Fruit fly (Drosophila melanogaster) whole organism, embryonic: ENCODE data around the gene CG43897.
A peak's percentile ranks its signal among the peaks of the same experiment; 100 is the strongest.

Experiments used
- BEAF-32 ChIP-seq: fragments of 200-800 bp; sonication (Bioruptor generic); optimal IDR thresholded peaks from 3 replicates; lab custom pipeline; 2017; ENCODE audit warnings: missing biosample characterization, missing genetic modification characterization, mild to moderate bottlenecking, moderate library complexity, missing genetic modification reagents
- CG10209 ChIP-seq: fragments of 200-800 bp; sonication (Bioruptor generic); optimal IDR thresholded peaks from 3 replicates; lab custom pipeline; 2017; ENCODE audit warnings: missing biosample characterization, mild to moderate bottlenecking, missing genetic modification characterization, missing genetic modification reagents
- CG10543 ChIP-seq: fragments of 200-800 bp; sonication (Bioruptor generic); optimal IDR thresholded peaks from 3 replicates; lab custom pipeline; 2017; ENCODE audit warnings: missing biosample characterization, mild to moderate bottlenecking, missing genetic modification characterization, moderate library complexity
- CG10959 ChIP-seq: fragments of 200-800 bp; sonication (Bioruptor generic); IDR thresholded peaks from 2 replicates; pipeline ENCODE4 v1.3.6; 2022; ENCODE audit warnings: missing biosample characterization, missing genetic modification characterization
- CG11085 ChIP-seq: fragments of 200-800 bp; sonication (Bioruptor generic); IDR thresholded peaks from 2 replicates; pipeline ENCODE4 v1.3.6; 2022; ENCODE audit warnings: missing biosample characterization, missing genetic modification characterization
- CG11560 ChIP-seq: fragments of 200-800 bp; sonication (Bioruptor generic); IDR thresholded peaks from 3 replicates; pipeline ENCODE4 v1.3.6; 2022; ENCODE audit warnings: missing biosample characterization, missing genetic modification characterization
- CG12071 ChIP-seq: fragments of 200-800 bp; sonication (Bioruptor generic); optimal IDR thresholded peaks from 3 replicates; lab custom pipeline; 2018; ENCODE audit warnings: missing biosample characterization, mild to moderate bottlenecking, missing genetic modification characterization
- CG12744 ChIP-seq: fragments of 200-800 bp; sonication (Bioruptor generic); optimal IDR thresholded peaks from 2 replicates; lab custom pipeline; 2016; ENCODE audit warnings: missing biosample characterization, missing genetic modification characterization
- CG14441 ChIP-seq: fragments of 200-800 bp; sonication (Bioruptor generic); IDR thresholded peaks from 2 replicates; pipeline ENCODE4 v1.3.6; 2022; ENCODE audit warnings: missing biosample characterization, missing genetic modification characterization
- CG14965 ChIP-seq: fragments of 200-800 bp; sonication (Bioruptor generic); optimal IDR thresholded peaks from 2 replicates; lab custom pipeline; 2016; ENCODE audit warnings: missing biosample characterization, missing genetic modification characterization, borderline replicate concordance
- CG16779 ChIP-seq: fragments of 200-800 bp; sonication (Bioruptor generic); IDR thresholded peaks from 2 replicates; pipeline ENCODE4 v1.3.6; 2022; ENCODE audit warnings: missing biosample characterization, missing genetic modification characterization
- CG17568 ChIP-seq: fragments of 200-800 bp; sonication (Bioruptor generic); optimal IDR thresholded peaks from 2 replicates; lab custom pipeline; 2018; ENCODE audit warnings: missing biosample characterization, mild to moderate bottlenecking, missing genetic modification characterization, moderate library complexity
- CG17912 ChIP-seq: fragments of 200-800 bp; sonication (Bioruptor generic); optimal IDR thresholded peaks from 2 replicates; lab custom pipeline; 2018; ENCODE audit warnings: missing biosample characterization, mild to moderate bottlenecking, missing genetic modification characterization
- CG2116 ChIP-seq: fragments of 200-800 bp; sonication (Bioruptor generic); optimal IDR thresholded peaks from 3 replicates; lab custom pipeline; 2018; ENCODE audit warnings: missing biosample characterization, mild to moderate bottlenecking, missing genetic modification characterization
- CG2120 ChIP-seq: fragments of 200-800 bp; sonication (Bioruptor generic); optimal IDR thresholded peaks from 3 replicates; lab custom pipeline; 2016; ENCODE audit warnings: missing biosample characterization, missing genetic modification characterization
- CG2875 ChIP-seq: fragments of 200-800 bp; sonication (Bioruptor generic); optimal IDR thresholded peaks from 2 replicates; lab custom pipeline; 2017; ENCODE audit warnings: missing biosample characterization, mild to moderate bottlenecking, missing genetic modification characterization, missing genetic modification reagents
- CG33213 ChIP-seq: fragments of 200-800 bp; sonication (Bioruptor generic); optimal IDR thresholded peaks from 3 replicates; lab custom pipeline; 2016; ENCODE audit warnings: missing biosample characterization, missing genetic modification characterization
- CG4707 ChIP-seq: fragments of 200-800 bp; sonication (Bioruptor generic); optimal IDR thresholded peaks from 2 replicates; lab custom pipeline; 2018; ENCODE audit warnings: missing biosample characterization, mild to moderate bottlenecking, missing genetic modification characterization, moderate library complexity
- CG4820 ChIP-seq: fragments of 200-800 bp; sonication (Bioruptor generic); optimal IDR thresholded peaks from 3 replicates; lab custom pipeline; 2016; ENCODE audit warnings: missing biosample characterization, missing genetic modification characterization
- CG6254 ChIP-seq: fragments of 200-800 bp; sonication (Bioruptor generic); optimal IDR thresholded peaks from 3 replicates; lab custom pipeline; 2017; ENCODE audit warnings: mild to moderate bottlenecking, missing biosample characterization, missing genetic modification reagents, missing genetic modification characterization
- CG9797 ChIP-seq: fragments of 200-800 bp; sonication (Bioruptor generic); optimal IDR thresholded peaks from 3 replicates; lab custom pipeline; 2018; ENCODE audit warnings: missing biosample characterization, mild to moderate bottlenecking, missing genetic modification characterization
- Dad ChIP-seq: fragments of 200-800 bp; sonication (Bioruptor generic); optimal IDR thresholded peaks from 3 replicates; lab custom pipeline; 2016; ENCODE audit warnings: missing biosample characterization, missing genetic modification characterization
- Eip74EF ChIP-seq, 2 experiments: fragments of 200-800 bp in 1 of 2; fragments of >200 bp in 1 of 2; sonication (Bioruptor generic) in 1 of 2; optimal IDR thresholded peaks; 2 replicates each; lab custom pipeline; 2017 to 2019; ENCODE audit warnings: missing biosample characterization in 2 of 2, missing genetic modification characterization in 2 of 2, mild to moderate bottlenecking in 1 of 2, moderate library complexity in 1 of 2
- HHEX ChIP-seq: fragments of 200-800 bp; sonication (Bioruptor generic); optimal IDR thresholded peaks from 3 replicates; lab custom pipeline; 2017; ENCODE audit warnings: missing biosample characterization, mild to moderate bottlenecking, missing genetic modification characterization, missing genetic modification reagents
- HLH4C ChIP-seq: fragments of 200-800 bp; sonication (Bioruptor generic); IDR thresholded peaks from 3 replicates; pipeline ENCODE4 v1.3.6; 2022; ENCODE audit warnings: missing biosample characterization, missing genetic modification characterization; ENCODE audit not compliant: partially characterized antibody
- HLH54F ChIP-seq: fragments of 200-800 bp; sonication (Bioruptor generic); optimal IDR thresholded peaks from 3 replicates; lab custom pipeline; 2016; ENCODE audit warnings: missing biosample characterization, missing genetic modification characterization
- Jarid2 ChIP-seq: fragments of 200-800 bp; sonication (Bioruptor generic); optimal IDR thresholded peaks from 3 replicates; lab custom pipeline; 2017; ENCODE audit warnings: mild to moderate bottlenecking, missing biosample characterization, missing genetic modification reagents, missing genetic modification characterization
- Mad ChIP-seq: fragments of 200-800 bp; sonication (Bioruptor generic); optimal IDR thresholded peaks from 2 replicates; lab custom pipeline; 2016; ENCODE audit warnings: missing biosample characterization, missing genetic modification characterization
- bab2 ChIP-seq: fragments of 200-800 bp; sonication (Bioruptor generic); optimal IDR thresholded peaks from 2 replicates; lab custom pipeline; 2016; ENCODE audit warnings: missing biosample characterization, missing genetic modification characterization
- cg ChIP-seq: fragments of 200-800 bp; sonication (Bioruptor generic); optimal IDR thresholded peaks from 3 replicates; lab custom pipeline; 2019; ENCODE audit warnings: missing biosample characterization, mild to moderate bottlenecking, missing genetic modification characterization, moderate library complexity
- chinmo ChIP-seq: fragments of 200-800 bp; sonication (Bioruptor generic); IDR thresholded peaks from 4 replicates; pipeline ENCODE4 v1.3.6; 2022; ENCODE audit warnings: missing biosample characterization, missing genetic modification characterization; ENCODE audit not compliant: partially characterized antibody
- croc ChIP-seq: fragments of 200-800 bp; sonication (Bioruptor generic); conservative IDR thresholded peaks from 3 replicates; pipeline ENCODE4 v1.3.6; 2022; ENCODE audit warnings: missing biosample characterization, missing genetic modification characterization
- fru ChIP-seq: fragments of >200 bp; optimal IDR thresholded peaks from 2 replicates; lab custom pipeline; 2017
- gce ChIP-seq: fragments of 200-800 bp; sonication (Bioruptor generic); IDR thresholded peaks from 3 replicates; pipeline ENCODE4 v1.3.6; 2022; ENCODE audit warnings: missing biosample characterization, missing genetic modification characterization
- gem ChIP-seq: fragments of 200-800 bp; sonication (Bioruptor generic); optimal IDR thresholded peaks from 2 replicates; lab custom pipeline; 2019; ENCODE audit warnings: missing biosample characterization, mild to moderate bottlenecking, missing genetic modification characterization, moderate library complexity
- hbn ChIP-seq: fragments of 200-800 bp; sonication (Bioruptor generic); IDR thresholded peaks from 2 replicates; pipeline ENCODE4 v1.3.6; 2022; ENCODE audit warnings: missing biosample characterization, missing genetic modification characterization; ENCODE audit not compliant: partially characterized antibody
- jigr1 ChIP-seq: fragments of 200-800 bp; sonication (Bioruptor generic); IDR thresholded peaks from 3 replicates; pipeline ENCODE4 v1.3.6; 2022; ENCODE audit warnings: missing biosample characterization, missing genetic modification characterization
- kay ChIP-seq: fragments of 200-800 bp; sonication (Bioruptor generic); optimal IDR thresholded peaks from 2 replicates; lab custom pipeline; 2016; ENCODE audit warnings: missing biosample characterization, missing genetic modification characterization
- nerfin-1 ChIP-seq: fragments of 200-800 bp; sonication (Bioruptor generic); optimal IDR thresholded peaks from 3 replicates; lab custom pipeline; 2019; ENCODE audit warnings: missing biosample characterization, mild to moderate bottlenecking, missing genetic modification characterization, moderate library complexity
- p53 ChIP-seq: fragments of 200-800 bp; sonication (Bioruptor generic); optimal IDR thresholded peaks from 2 replicates; lab custom pipeline; 2016; ENCODE audit warnings: missing biosample characterization, missing genetic modification characterization
- ranshi ChIP-seq: fragments of 200-800 bp; sonication (Bioruptor generic); IDR thresholded peaks from 2 replicates; pipeline ENCODE4 v1.3.6; 2022; ENCODE audit warnings: missing biosample characterization, missing genetic modification characterization
- ro ChIP-seq: fragments of 200-800 bp; sonication (Bioruptor generic); IDR thresholded peaks from 2 replicates; pipeline ENCODE4 v1.3.6; 2022; ENCODE audit warnings: missing biosample characterization, missing genetic modification characterization
- sd ChIP-seq: fragments of 200-800 bp; sonication (Bioruptor generic); optimal IDR thresholded peaks from 3 replicates; lab custom pipeline; 2018; ENCODE audit warnings: missing biosample characterization, mild to moderate bottlenecking, missing genetic modification characterization, moderate library complexity
- sim ChIP-seq: fragments of 200-800 bp; sonication (Bioruptor generic); IDR thresholded peaks from 2 replicates; pipeline ENCODE4 v1.3.6; 2022; ENCODE audit warnings: missing biosample characterization, missing genetic modification characterization
- sima ChIP-seq: fragments of 200-800 bp; sonication (Bioruptor generic); optimal IDR thresholded peaks from 2 replicates; lab custom pipeline; 2016; ENCODE audit warnings: missing biosample characterization, missing genetic modification characterization
- so ChIP-seq: fragments of 200-800 bp; sonication (Bioruptor generic); IDR thresholded peaks from 3 replicates; pipeline ENCODE4 v1.3.6; 2022; ENCODE audit warnings: missing biosample characterization, missing genetic modification characterization
- sob ChIP-seq: fragments of 200-800 bp; sonication (Bioruptor generic); IDR thresholded peaks from 2 replicates; pipeline ENCODE4 v1.3.6; 2022; ENCODE audit warnings: missing biosample characterization, missing genetic modification characterization
- sr ChIP-seq: fragments of 200-800 bp; sonication (Bioruptor generic); IDR thresholded peaks from 3 replicates; pipeline ENCODE4 v1.3.6; 2022; ENCODE audit warnings: missing biosample characterization, missing genetic modification characterization
- tll ChIP-seq, 2 experiments: fragments of 200-800 bp in 1 of 2; fragments of >200 bp in 1 of 2; sonication (Bioruptor generic) in 1 of 2; optimal IDR thresholded peaks; 2 replicates each; lab custom pipeline; 2017 to 2019; ENCODE audit warnings: missing biosample characterization in 2 of 2, missing genetic modification characterization in 2 of 2, mild to moderate bottlenecking in 1 of 2, moderate library complexity in 1 of 2
- unpg ChIP-seq: fragments of 200-800 bp; sonication (Bioruptor generic); optimal IDR thresholded peaks from 3 replicates; lab custom pipeline; 2018; ENCODE audit warnings: missing biosample characterization, mild to moderate bottlenecking, missing genetic modification characterization, moderate library complexity

The CG43897 gene

DNA sequence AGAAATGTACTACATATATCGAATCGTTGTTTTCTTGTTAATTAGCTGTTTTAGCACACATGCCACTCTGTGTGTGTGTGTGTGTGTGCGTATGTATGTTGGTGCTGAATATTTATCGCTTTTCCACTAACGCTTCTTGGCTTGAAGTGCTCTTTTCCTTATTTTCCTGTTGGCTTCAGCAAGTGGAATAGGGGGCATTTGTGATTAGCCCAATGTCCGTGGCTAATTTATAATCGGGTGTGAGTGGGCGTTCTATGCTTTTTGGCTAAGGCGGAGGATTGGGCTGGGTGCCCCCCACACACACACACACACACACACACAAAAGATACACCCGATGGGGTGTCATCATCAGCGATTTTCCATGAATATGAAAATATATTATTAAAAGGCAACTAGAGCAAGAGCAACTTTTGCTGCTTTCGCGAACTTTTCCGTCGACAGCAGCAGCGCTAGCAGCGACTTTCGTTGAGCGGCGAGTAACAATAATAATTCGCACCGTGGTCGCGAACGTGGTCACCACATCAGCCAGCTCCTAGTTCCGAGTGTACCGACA lies at the start of gene CG43897:
TSS of gene CG43897 (plus strand) at position 503 of the 553 bp plus-strand sequence.
- TF ChIP-seq CG17568 (GFP tag; lab: Kevin White, UChicago) (no peak), Mad (GFP tag; lab: Kevin White, UChicago) (no peak), CG10959 (no peak), CG6254 (GFP tag; lab: Kevin White, UChicago) (no peak), CG4707 (GFP tag; lab: Kevin White, UChicago) (no peak), Dad (GFP tag; lab: Kevin White, UChicago) (no peak), sd (tag; lab: Kevin White, UChicago) (peak; percentile 58), CG12071 (GFP tag; lab: Kevin White, UChicago) (no peak), chinmo (GFP tag; lab: Robert Waterston, UW) (0 out of 4 replicates have a peak, but pooled peaks have one; percentile 23), CG14441 (GFP tag; lab: Robert Waterston, UW) (no peak), CG10543 (GFP tag; lab: Kevin White, UChicago) (peak; percentile 19), sima (no peak), kay (GFP tag; lab: Kevin White, UChicago) (no peak), CG11560 (tag; lab: Robert Waterston, UW) (no peak), HHEX (GFP tag; lab: Kevin White, UChicago) (no peak), CG10209 (GFP tag; lab: Kevin White, UChicago) (no peak), CG4820 (GFP tag; lab: Kevin White, UChicago) (no peak), bab2 (GFP tag; lab: Kevin White, UChicago) (no peak), CG17912 (no peak), sim (no peak), CG2875 (GFP tag; lab: Kevin White, UChicago) (no peak), CG2116 (GFP tag; lab: Kevin White, UChicago) (no peak), BEAF-32 (GFP tag; lab: Kevin White, UChicago) (no peak), nerfin-1 (tag; lab: Kevin White, UChicago) (no peak), CG16779 (GFP tag; lab: Robert Waterston, UW) (no peak), CG33213 (GFP tag; lab: Kevin White, UChicago) (no peak), cg (peak; percentile 26), ranshi (GFP tag; lab: Robert Waterston, UW) (no peak), CG12744 (GFP tag; lab: Kevin White, UChicago) (no peak), tll (GFP tag; optimal IDR thresholded peaks at IDR 0.05; lab: Kevin White, UChicago) (no peak), Jarid2 (GFP tag; lab: Kevin White, UChicago) (no peak), CG14965 (GFP tag; lab: Kevin White, UChicago) (no peak), ro (GFP tag; lab: Robert Waterston, UW) (0 out of 2 replicates have a peak, but pooled peaks have one; percentile 22), croc (no peak), p53 (GFP tag; lab: Kevin White, UChicago) (no peak), jigr1 (GFP tag; lab: Robert Waterston, UW) (no peak), fru (lab: Kevin White, UChicago) (no peak), CG9797 (no peak), sr (GFP tag; lab: Robert Waterston, UW) (peak; percentile 92), so (GFP tag; lab: Robert Waterston, UW) (no peak), HLH4C (GFP tag; lab: Robert Waterston, UW) (no peak), hbn (GFP tag; lab: Robert Waterston, UW) (no peak), unpg (GFP tag; lab: Kevin White, UChicago) (no peak), CG2120 (no peak), Eip74EF (GFP tag; optimal IDR thresholded peaks at IDR 0.05; lab: Kevin White, UChicago) (no peak), gce (GFP tag; lab: Robert Waterston, UW) (no peak), HLH54F (GFP tag; lab: Kevin White, UChicago) (no peak), CG11085 (no peak), sob (GFP tag; lab: Robert Waterston, UW) (no peak), gem (tag; lab: Kevin White, UChicago) (no peak)
